Worm (Caenorhabditis elegans): ENCODE data around the gene M01B2.13.

- no peak for TF ChIP-seq T22C8.4 (GFP tag; IDR thresholded peaks at IDR 0.05)
- TF ChIP-seq tab-1 (GFP tag; IDR thresholded peaks at IDR 0.05) = no peak
- TF ChIP-seq cog-1 (tag; optimal IDR thresholded peaks at IDR 0.05) = no peak
- no peak for TF ChIP-seq ztf-29 (GFP tag; IDR thresholded peaks at IDR 0.05)
- TF ChIP-seq ref-1 (GFP tag; conservative IDR thresholded peaks at IDR 0.05) = no peak
- no peak for TF ChIP-seq med-1 (GFP tag; optimal IDR thresholded peaks at IDR 0.05; ENCODE audit: insufficient read depth)
Measured at ce11 chrV:15235661-15236060, 30.1 kb downstream of the M01B2.13 start, which contains the start of gene nhr-164.

Data from whole organism, midembryonic.